Worm (Caenorhabditis elegans) whole organism, L4 larva: ENCODE results near the gene sra-27.
A peak's percentile ranks its signal among the peaks of the same experiment; 100 is the strongest.

ENCODE experiments used
- egl-27 ChIP-seq: sonication (generic microtip); optimal IDR thresholded peaks from 3 replicates; lab custom pipeline; 2017; ENCODE audit warnings: missing biosample characterization, missing genetic modification reagents, missing genetic modification characterization
- egl-43 ChIP-seq: fragments of 200-800 bp; sonication (Bioruptor generic); IDR thresholded peaks from 2 replicates; pipeline ENCODE4 v1.3.6; 2022; ENCODE audit warnings: missing genetic modification reagents, missing genetic modification characterization, missing compliant biosample characterization
- jun-1 ChIP-seq: fragments of 150-350 bp; optimal IDR thresholded peaks from 2 replicates; lab custom pipeline; 2014; ENCODE audit warnings: missing biosample characterization, missing genetic modification reagents, missing genetic modification characterization
- lin-13 ChIP-seq: fragments of 150-350 bp; optimal IDR thresholded peaks from 2 replicates; lab custom pipeline; 2014; ENCODE audit warnings: missing biosample characterization, missing genetic modification reagents, missing genetic modification characterization
- madf-5 ChIP-seq, 2 experiments: fragments of 200-800 bp; sonication (Bioruptor generic); IDR thresholded peaks; 2 replicates each; pipeline ENCODE4 v1.3.6; 2022; ENCODE audit warnings: missing compliant biosample characterization in 2 of 2, missing genetic modification characterization in 2 of 2
- nhr-237 ChIP-seq: sonication (generic microtip); optimal IDR thresholded peaks from 2 replicates; lab custom pipeline; 2017; ENCODE audit warnings: missing biosample characterization, missing genetic modification characterization
- nhr-28 ChIP-seq: fragments of 150-350 bp; optimal IDR thresholded peaks from 2 replicates; lab custom pipeline; 2014; ENCODE audit warnings: missing biosample characterization, missing genetic modification characterization
- pha-4 ChIP-seq, 2 experiments: fragments of 150-350 bp in 1 of 2; fragments of 200-800 bp in 1 of 2; sonication (Bioruptor generic) in 1 of 2; IDR thresholded peaks in 1 of 2; optimal IDR thresholded peaks in 1 of 2; 2 replicates each; pipeline versions ENCODE4 v1.3.6 to Lab custom; 2014 to 2022; ENCODE audit warnings: missing genetic modification characterization in 2 of 2, missing genetic modification reagents in 2 of 2, missing biosample characterization in 1 of 2, missing compliant biosample characterization in 1 of 2
- unc-62 ChIP-seq, 3 experiments: fragments of 150-350 bp in 1 of 3; sonication (generic microtip); optimal IDR thresholded peaks in 2 of 3; peaks in 1 of 3; 1 replicate in 1 of 3; 2 replicates in 2 of 3; lab custom pipeline; 2014 to 2017; ENCODE audit warnings: missing biosample characterization in 3 of 3, missing genetic modification characterization in 3 of 3, missing genetic modification reagents in 3 of 3, missing genotype in 1 of 3

ce11 chrII:6619007-6619406 lies 50.2 kb downstream of the sra-27 start:
- no peak for TF ChIP-seq nhr-237 (tag; lab: Kevin White, UChicago)
- TF ChIP-seq egl-43 (GFP tag; lab: Robert Waterston, UW), result no peak
- no peak for TF ChIP-seq jun-1
- TF ChIP-seq lin-13, result no peak
- no peak for TF ChIP-seq madf-5 (GFP tag; IDR thresholded peaks at IDR 0.05; lab: Robert Waterston, UW)
- TF ChIP-seq nhr-28 (tag; lab: Kevin White, UChicago), result peak; percentile 37
- TF ChIP-seq egl-27 (tag; lab: Kevin White, UChicago), result no peak
- peak in 1 of 2 experiments; percentile 39 for TF ChIP-seq unc-62 (GFP tag; optimal IDR thresholded peaks at IDR 0.05 in 1 of 2; lab: Kevin White, UChicago)
- no peak for TF ChIP-seq unc-62 (tag; optimal IDR thresholded peaks at IDR 0.05; lab: Kevin White, UChicago)
- TF ChIP-seq pha-4 (GFP tag; IDR thresholded peaks at IDR 0.05; lab: Robert Waterston, UW), result no peak
- TF ChIP-seq pha-4 (tag; optimal IDR thresholded peaks at IDR 0.05; lab: Kevin White, UChicago), result no peak
